Worm (Caenorhabditis elegans) whole organism, L3 larva: ENCODE results near the gene C45B11.6.

ENCODE experiments used
- R02D3.7 ChIP-seq: fragments of 150-350 bp; optimal IDR thresholded peaks from 2 replicates; lab custom pipeline; 2014; ENCODE audit warnings: missing biosample characterization, missing genetic modification characterization
- ZK546.5 ChIP-seq: sonication (generic microtip); optimal IDR thresholded peaks from 2 replicates; lab custom pipeline; 2017; ENCODE audit warnings: missing biosample characterization, missing genetic modification characterization
- aly-2 ChIP-seq: fragments of 150-350 bp; optimal IDR thresholded peaks from 2 replicates; lab custom pipeline; 2014; ENCODE audit warnings: missing biosample characterization, missing genetic modification characterization
- ceh-82 ChIP-seq: fragments of 150-350 bp; optimal IDR thresholded peaks from 2 replicates; lab custom pipeline; 2014; ENCODE audit warnings: missing biosample characterization, missing genetic modification characterization
- egl-27 ChIP-seq: sonication (generic microtip); optimal IDR thresholded peaks from 4 replicates; lab custom pipeline; 2017; ENCODE audit warnings: missing biosample characterization, missing genetic modification reagents, missing genetic modification characterization
- nhr-12 ChIP-seq: fragments of 150-350 bp; optimal IDR thresholded peaks from 2 replicates; lab custom pipeline; 2014; ENCODE audit warnings: missing biosample characterization, missing genetic modification characterization
- nhr-28 ChIP-seq: fragments of 150-350 bp; optimal IDR thresholded peaks from 2 replicates; lab custom pipeline; 2014; ENCODE audit warnings: missing biosample characterization, missing genetic modification characterization
- nhr-77 ChIP-seq: fragments of 150-350 bp; optimal IDR thresholded peaks from 2 replicates; lab custom pipeline; 2014; ENCODE audit warnings: missing biosample characterization, missing genetic modification characterization
- pha-4 ChIP-seq: fragments of 150-350 bp; optimal IDR thresholded peaks from 2 replicates; lab custom pipeline; 2014; ENCODE audit warnings: missing biosample characterization, missing genetic modification reagents, missing genetic modification characterization
- pqm-1 ChIP-seq: fragments of 150-350 bp; optimal IDR thresholded peaks from 2 replicates; lab custom pipeline; 2017; ENCODE audit warnings: missing biosample characterization, missing genetic modification characterization, inconsistent platforms
- snpc-4 ChIP-seq: fragments of 150-350 bp; optimal IDR thresholded peaks from 2 replicates; lab custom pipeline; 2014; ENCODE audit warnings: missing biosample characterization, missing genetic modification characterization
- tbx-2 ChIP-seq: sonication (generic microtip); optimal IDR thresholded peaks from 2 replicates; lab custom pipeline; 2016; ENCODE audit warnings: mild to moderate bottlenecking, missing genetic modification characterization, missing compliant biosample characterization
- unc-39 ChIP-seq: sonication (generic microtip); optimal IDR thresholded peaks from 4 replicates; lab custom pipeline; 2017; ENCODE audit warnings: missing biosample characterization, missing genetic modification characterization
- ztf-11 ChIP-seq: fragments of 150-350 bp; optimal IDR thresholded peaks from 2 replicates; lab custom pipeline; 2014; ENCODE audit warnings: missing biosample characterization, missing genetic modification characterization

DNA sequence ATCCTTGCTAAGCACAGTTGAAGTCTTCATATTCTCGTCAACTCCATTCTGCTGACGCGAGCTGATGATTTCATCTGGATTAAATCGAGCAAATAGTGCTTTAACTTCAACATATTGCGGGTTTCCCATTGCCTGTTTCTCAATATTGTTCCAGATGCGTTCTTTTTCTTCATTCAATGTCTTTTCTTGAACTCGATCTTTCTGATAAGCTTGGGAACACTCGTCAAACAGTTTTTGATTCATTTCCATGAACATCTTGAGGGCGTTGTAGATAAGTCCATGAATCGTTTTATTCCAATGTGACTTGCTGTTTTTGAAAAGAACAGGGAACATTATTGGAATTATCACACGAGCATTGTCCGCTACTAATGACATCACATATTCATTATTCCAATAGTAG lies 16.1 kb upstream of the C45B11.6 start:
- TF ChIP-seq ztf-11 (no peak), nhr-77 (tag; lab: Kevin White, UChicago) (no peak), aly-2 (tag; lab: Kevin White, UChicago) (no peak), ceh-82 (no peak), pqm-1 (tag; lab: Kevin White, UChicago) (no peak), snpc-4 (tag; lab: Kevin White, UChicago) (no peak), nhr-12 (tag; lab: Kevin White, UChicago) (no peak), pha-4 (no peak), unc-39 (no peak), ZK546.5 (tag; lab: Kevin White, UChicago) (no peak), egl-27 (tag; lab: Kevin White, UChicago) (no peak), R02D3.7 (tag; lab: Kevin White, UChicago) (no peak), nhr-28 (tag; lab: Kevin White, UChicago) (no peak), tbx-2 (tag; lab: Kevin White, UChicago) (no peak)
